Worm (Caenorhabditis elegans) whole organism, L4 larva: ENCODE results near the gene spig-9.

ENCODE experiments used
- F10B5.3 ChIP-seq: sonication (generic microtip); optimal IDR thresholded peaks from 2 replicates; lab custom pipeline; 2016; ENCODE audit warnings: mild to moderate bottlenecking, missing genetic modification characterization, missing compliant biosample characterization
- F26F4.8 ChIP-seq: fragments of 200-800 bp; sonication (Bioruptor generic); conservative IDR thresholded peaks from 2 replicates; pipeline ENCODE4 v1.3.6; 2022; ENCODE audit warnings: missing genetic modification characterization, missing compliant biosample characterization
- F37D6.2 ChIP-seq: sonication (generic microtip); optimal IDR thresholded peaks from 2 replicates; lab custom pipeline; 2016; ENCODE audit warnings: mild to moderate bottlenecking, missing genetic modification characterization, missing compliant biosample characterization
- F44E2.7 ChIP-seq: fragments of 200-800 bp; sonication (Bioruptor generic); IDR thresholded peaks from 2 replicates; pipeline ENCODE4 v2.1.2; 2022; ENCODE audit warnings: missing genetic modification characterization, missing compliant biosample characterization
- F49E8.2 ChIP-seq: sonication (generic microtip); optimal IDR thresholded peaks from 2 replicates; lab custom pipeline; 2016; ENCODE audit warnings: missing compliant biosample characterization, mild to moderate bottlenecking, missing genetic modification characterization, borderline replicate concordance
- T20F7.1 ChIP-seq: fragments of 200-800 bp; sonication (Bioruptor generic); optimal IDR thresholded peaks from 2 replicates; lab custom pipeline; 2018; ENCODE audit warnings: mild to moderate bottlenecking, missing genetic modification characterization, missing compliant biosample characterization
- aha-1 ChIP-seq: fragments of 150-350 bp; peaks from one replicate; lab custom pipeline; 2014; ENCODE audit warnings: missing biosample characterization, missing genetic modification characterization
- ama-1 ChIP-seq: fragments of 150-350 bp; optimal IDR thresholded peaks from 2 replicates; lab custom pipeline; 2014; ENCODE audit warnings: inconsistent platforms, mixed read lengths
- ceh-28 ChIP-seq: fragments of 150-350 bp; optimal IDR thresholded peaks from 2 replicates; lab custom pipeline; 2014; ENCODE audit warnings: missing biosample characterization, missing genetic modification reagents, missing genetic modification characterization
- cey-2 ChIP-seq: sonication (generic microtip); optimal IDR thresholded peaks from 3 replicates; lab custom pipeline; 2017; ENCODE audit warnings: missing genetic modification characterization, mild to moderate bottlenecking, missing compliant biosample characterization, antibody characterized with exemption, borderline replicate concordance; ENCODE audit not compliant: insufficient read depth
- daf-16 ChIP-seq, 3 experiments: sonication (generic microtip); optimal IDR thresholded peaks; 2 replicates each; lab custom pipeline; 2016 to 2017; ENCODE audit warnings: missing genetic modification characterization in 3 of 3, missing genetic modification reagents in 3 of 3, mild to moderate bottlenecking in 2 of 3, missing compliant biosample characterization in 2 of 3, missing biosample characterization in 1 of 3, moderate library complexity in 1 of 3
- daf-8 ChIP-seq: fragments of 200-800 bp; sonication (Bioruptor generic); IDR thresholded peaks from 2 replicates; pipeline ENCODE4 v1.3.6; 2022; ENCODE audit warnings: missing genetic modification characterization, missing compliant biosample characterization
- dmd-6 ChIP-seq: fragments of 200-800 bp; sonication (Bioruptor generic); IDR thresholded peaks from 2 replicates; pipeline ENCODE4 v1.3.6; 2022; ENCODE audit warnings: missing genetic modification reagents, missing genetic modification characterization, missing compliant biosample characterization
- dmd-8 ChIP-seq: fragments of 200-800 bp; sonication (Bioruptor generic); IDR thresholded peaks from 2 replicates; pipeline ENCODE4 v1.3.6; 2022; ENCODE audit warnings: missing genetic modification characterization, missing compliant biosample characterization
- dpl-1 ChIP-seq: fragments of 150-350 bp; optimal IDR thresholded peaks from 2 replicates; lab custom pipeline; 2014; ENCODE audit warnings: missing biosample characterization, missing genetic modification reagents, missing genetic modification characterization
- dve-1 ChIP-seq: sonication (generic microtip); optimal IDR thresholded peaks from 2 replicates; lab custom pipeline; 2017; ENCODE audit warnings: antibody characterized with exemption, mild to moderate bottlenecking, missing genetic modification characterization, missing compliant biosample characterization; ENCODE audit not compliant: insufficient read depth
- egl-43 ChIP-seq: fragments of 200-800 bp; sonication (Bioruptor generic); IDR thresholded peaks from 2 replicates; pipeline ENCODE4 v1.3.6; 2022; ENCODE audit warnings: missing genetic modification reagents, missing genetic modification characterization, missing compliant biosample characterization
- gei-8 ChIP-seq: fragments of 200-800 bp; sonication (Bioruptor generic); optimal IDR thresholded peaks from 2 replicates; lab custom pipeline; 2018; ENCODE audit warnings: mild to moderate bottlenecking, missing genetic modification characterization, missing compliant biosample characterization
- hif-1 ChIP-seq, 2 experiments: sonication (generic microtip); optimal IDR thresholded peaks; 2 replicates each; lab custom pipeline; 2016 to 2017; ENCODE audit warnings: missing compliant biosample characterization in 2 of 2, missing genetic modification characterization in 2 of 2, missing genetic modification reagents in 2 of 2, missing genotype in 2 of 2, mild to moderate bottlenecking in 1 of 2
- hlh-11 ChIP-seq: fragments of 200-800 bp; sonication (Bioruptor generic); optimal IDR thresholded peaks from 2 replicates; lab custom pipeline; 2018; ENCODE audit warnings: mild to moderate bottlenecking, missing genetic modification characterization, missing compliant biosample characterization
- hlh-30 ChIP-seq: sonication (generic microtip); optimal IDR thresholded peaks from 2 replicates; lab custom pipeline; 2017; ENCODE audit warnings: antibody characterized with exemption, mild to moderate bottlenecking, missing genetic modification characterization, missing compliant biosample characterization; ENCODE audit not compliant: insufficient read depth
- hmg-1.1 ChIP-seq: fragments of 200-800 bp; sonication (Bioruptor generic); IDR thresholded peaks from 2 replicates; pipeline ENCODE4 v1.3.6; 2022; ENCODE audit warnings: missing genetic modification reagents, missing genetic modification characterization, missing compliant biosample characterization
- lim-7 ChIP-seq: fragments of 200-800 bp; sonication (Bioruptor generic); IDR thresholded peaks from 2 replicates; pipeline ENCODE4 v1.3.6; 2022; ENCODE audit warnings: missing genetic modification characterization, missing compliant biosample characterization
- lin-29 ChIP-seq: fragments of 200-800 bp; sonication (Bioruptor generic); IDR thresholded peaks from 2 replicates; pipeline ENCODE4 v1.3.6; 2022; ENCODE audit warnings: missing genetic modification reagents, missing genetic modification characterization, missing compliant biosample characterization
- lin-38 ChIP-seq: fragments of 200-800 bp; sonication (Bioruptor generic); IDR thresholded peaks from 2 replicates; pipeline ENCODE4 v1.3.6; 2022; ENCODE audit warnings: missing genetic modification reagents, missing genetic modification characterization, missing compliant biosample characterization
- lin-39 ChIP-seq: fragments of 150-350 bp; optimal IDR thresholded peaks from 2 replicates; lab custom pipeline; 2014; ENCODE audit warnings: missing biosample characterization, missing genetic modification reagents, missing genetic modification characterization
- lsy-2 ChIP-seq, 2 experiments: fragments of 150-350 bp in 1 of 2; sonication (generic microtip) in 1 of 2; optimal IDR thresholded peaks; 2 replicates each; lab custom pipeline; 2014 to 2017; ENCODE audit warnings: missing biosample characterization in 2 of 2, missing genetic modification characterization in 2 of 2
- madf-9 ChIP-seq: fragments of 200-800 bp; sonication (Bioruptor generic); conservative IDR thresholded peaks from 2 replicates; pipeline ENCODE4 v1.3.6; 2022; ENCODE audit warnings: missing genetic modification reagents, missing genetic modification characterization, missing compliant biosample characterization
- mep-1 ChIP-seq: fragments of 150-350 bp; sonication (generic microtip); optimal IDR thresholded peaks from 3 replicates; lab custom pipeline; 2014; ENCODE audit warnings: missing biosample characterization, missing genetic modification characterization
- mxl-3 ChIP-seq: fragments of 200-800 bp; sonication (Bioruptor generic); optimal IDR thresholded peaks from 2 replicates; lab custom pipeline; 2018; ENCODE audit warnings: mild to moderate bottlenecking, missing genetic modification characterization, missing compliant biosample characterization
- nhr-10 ChIP-seq: fragments of 150-350 bp; optimal IDR thresholded peaks from 2 replicates; lab custom pipeline; 2014; ENCODE audit warnings: missing biosample characterization, missing genetic modification characterization
- nhr-28 ChIP-seq: fragments of 150-350 bp; optimal IDR thresholded peaks from 2 replicates; lab custom pipeline; 2014; ENCODE audit warnings: missing biosample characterization, missing genetic modification characterization
- nhr-41 ChIP-seq: fragments of 200-800 bp; sonication (Bioruptor generic); IDR thresholded peaks from 2 replicates; pipeline ENCODE4 v1.3.6; 2022; ENCODE audit warnings: missing genetic modification reagents, missing genetic modification characterization, missing compliant biosample characterization
- nhr-42 ChIP-seq: fragments of 200-800 bp; sonication (Bioruptor generic); IDR thresholded peaks from 2 replicates; pipeline ENCODE4 v1.3.6; 2022; ENCODE audit warnings: missing genetic modification characterization, missing compliant biosample characterization
- nhr-6 ChIP-seq: fragments of 150-350 bp; optimal IDR thresholded peaks from 2 replicates; lab custom pipeline; 2014; ENCODE audit warnings: missing biosample characterization, missing genetic modification characterization
- nhr-77 ChIP-seq: fragments of 150-350 bp; optimal IDR thresholded peaks from 2 replicates; lab custom pipeline; 2014; ENCODE audit warnings: missing biosample characterization, missing genetic modification characterization
- pha-4 ChIP-seq, 2 experiments: fragments of 150-350 bp in 1 of 2; fragments of 200-800 bp in 1 of 2; sonication (Bioruptor generic) in 1 of 2; IDR thresholded peaks in 1 of 2; optimal IDR thresholded peaks in 1 of 2; 2 replicates each; pipeline versions ENCODE4 v1.3.6 to Lab custom; 2014 to 2022; ENCODE audit warnings: missing genetic modification characterization in 2 of 2, missing genetic modification reagents in 2 of 2, missing biosample characterization in 1 of 2, missing compliant biosample characterization in 1 of 2
- php-3 ChIP-seq: fragments of 200-800 bp; sonication (Bioruptor generic); IDR thresholded peaks from 2 replicates; pipeline ENCODE4 v1.3.6; 2022; ENCODE audit warnings: missing genetic modification reagents, missing genetic modification characterization, missing compliant biosample characterization
- pqm-1 ChIP-seq: sonication (generic microtip); optimal IDR thresholded peaks from 2 replicates; lab custom pipeline; 2017; ENCODE audit warnings: missing biosample characterization, missing genetic modification characterization
- rbr-2 ChIP-seq: sonication (generic microtip); optimal IDR thresholded peaks from 2 replicates; lab custom pipeline; 2016; ENCODE audit warnings: missing genotype, missing genetic modification characterization, missing compliant biosample characterization
- skn-1 ChIP-seq: fragments of 150-350 bp; optimal IDR thresholded peaks from 2 replicates; lab custom pipeline; 2014; ENCODE audit warnings: missing biosample characterization, missing genetic modification characterization
- spr-3 ChIP-seq: fragments of 200-800 bp; sonication (Bioruptor generic); optimal IDR thresholded peaks from 2 replicates; lab custom pipeline; 2018; ENCODE audit warnings: mild to moderate bottlenecking, missing genetic modification characterization, missing compliant biosample characterization
- unc-39 ChIP-seq: sonication (generic microtip); optimal IDR thresholded peaks from 2 replicates; lab custom pipeline; 2017; ENCODE audit warnings: missing biosample characterization, missing genetic modification characterization
- unc-62 ChIP-seq, 3 experiments: fragments of 150-350 bp in 1 of 3; sonication (generic microtip); optimal IDR thresholded peaks in 2 of 3; peaks in 1 of 3; 1 replicate in 1 of 3; 2 replicates in 2 of 3; lab custom pipeline; 2014 to 2017; ENCODE audit warnings: missing biosample characterization in 3 of 3, missing genetic modification characterization in 3 of 3, missing genetic modification reagents in 3 of 3, missing genotype in 1 of 3
- zip-11 ChIP-seq: fragments of 200-800 bp; sonication (Bioruptor generic); IDR thresholded peaks from 2 replicates; pipeline ENCODE4 v1.3.6; 2022; ENCODE audit warnings: missing genetic modification characterization, missing compliant biosample characterization

spig-9 gene

ce11 chrV:13576828-13577227, 34.9 kb downstream of the spig-9 start:
- TF ChIP-seq lin-39 (tag; lab: Kevin White, UChicago): no peak
- TF ChIP-seq skn-1 (tag; lab: Kevin White, UChicago): no peak
- no peak for TF ChIP-seq mep-1
- no peak for TF ChIP-seq mxl-3 (GFP tag; lab: Kevin White, UChicago)
- TF ChIP-seq unc-39 (tag; lab: Kevin White, UChicago): no peak
- no peak for TF ChIP-seq T20F7.1 (GFP tag; lab: Kevin White, UChicago)
- TF ChIP-seq nhr-28 (tag; lab: Kevin White, UChicago): peak; percentile 52
- TF ChIP-seq hmg-1.1 (GFP tag; lab: Robert Waterston, UW): no peak
- no peak for TF ChIP-seq rbr-2 (tag; lab: Kevin White, UChicago)
- no peak for TF ChIP-seq F49E8.2
- TF ChIP-seq dve-1 (tag; lab: Kevin White, UChicago): peak; percentile 40
- TF ChIP-seq dmd-6 (GFP tag; lab: Robert Waterston, UW): 0 out of 2 replicates have a peak, but pooled peaks have one; percentile 24
- TF ChIP-seq hlh-30: peak; percentile 31
- peak; percentile 36 for TF ChIP-seq nhr-6 (tag; lab: Kevin White, UChicago)
- TF ChIP-seq cey-2 (tag; lab: Kevin White, UChicago): no peak
- TF ChIP-seq daf-16 (GFP tag; optimal IDR thresholded peaks at IDR 0.05; lab: Kevin White, UChicago): no peak
- peak; percentile 93 for TF ChIP-seq daf-16 (tag; optimal IDR thresholded peaks at IDR 0.05; lab: Kevin White, UChicago)
- TF ChIP-seq F44E2.7 (GFP tag; lab: Robert Waterston, UW): no peak
- TF ChIP-seq hlh-11 (tag; lab: Kevin White, UChicago): peak; percentile 34
- TF ChIP-seq ceh-28 (tag; lab: Kevin White, UChicago): no peak
- no peak for TF ChIP-seq unc-62 (GFP tag; optimal IDR thresholded peaks at IDR 0.05 in 1 of 2; lab: Kevin White, UChicago)
- no peak for TF ChIP-seq unc-62 (tag; optimal IDR thresholded peaks at IDR 0.05; lab: Kevin White, UChicago)
- TF ChIP-seq nhr-10 (tag; lab: Kevin White, UChicago): no peak
- TF ChIP-seq pha-4 (GFP tag; IDR thresholded peaks at IDR 0.05; lab: Robert Waterston, UW): no peak
- no peak for TF ChIP-seq pha-4 (tag; optimal IDR thresholded peaks at IDR 0.05; lab: Kevin White, UChicago)
- TF ChIP-seq nhr-41 (GFP tag; lab: Robert Waterston, UW): no peak
- no peak for TF ChIP-seq F37D6.2
- no peak for TF ChIP-seq zip-11 (GFP tag; lab: Robert Waterston, UW)
- no peak for TF ChIP-seq dmd-8
- peak; percentile 0 for TF ChIP-seq aha-1 (tag; lab: Kevin White, UChicago)
- TF ChIP-seq pqm-1 (tag; lab: Kevin White, UChicago): peak; percentile 66
- TF ChIP-seq lin-38 (GFP tag; lab: Robert Waterston, UW): no peak
- TF ChIP-seq F26F4.8 (GFP tag; lab: Robert Waterston, UW): no peak
- no peak for TF ChIP-seq F10B5.3 (tag; lab: Kevin White, UChicago)
- TF ChIP-seq daf-8: no peak

ce11 chrV:13575866-13576265, 35.8 kb downstream of the spig-9 start:
- no peak for TF ChIP-seq hif-1 (tag; optimal IDR thresholded peaks at IDR 0.05; lab: Kevin White, UChicago)
- no peak for TF ChIP-seq ceh-28 (tag; lab: Kevin White, UChicago)
- no peak for TF ChIP-seq gei-8
- 0 out of 2 replicates have a peak, but pooled peaks have one; percentile 28 for TF ChIP-seq madf-9 (GFP tag; lab: Robert Waterston, UW)
- no peak for TF ChIP-seq dmd-6 (GFP tag; lab: Robert Waterston, UW)
- peak; percentile 10 for TF ChIP-seq nhr-6 (tag; lab: Kevin White, UChicago)

ce11 chrV:13571714-13572258, 39.9 kb downstream of the spig-9 start, which contains the start of gene C50B8.4:
Gene C50B8.4 (plus strand): TSS chrV:13572012.
- TF ChIP-seq nhr-6 (tag; lab: Kevin White, UChicago) (peak; percentile 61), cey-2 (tag; lab: Kevin White, UChicago) (no peak), mxl-3 (GFP tag; lab: Kevin White, UChicago) (peak; percentile 40), dpl-1 (GFP tag; lab: Kevin White, UChicago) (no peak), php-3 (no peak), nhr-42 (no peak), aha-1 (tag; lab: Kevin White, UChicago) (peak; percentile 95), spr-3 (GFP tag; lab: Kevin White, UChicago) (no peak), egl-43 (GFP tag; lab: Robert Waterston, UW) (no peak), lim-7 (GFP tag; lab: Robert Waterston, UW) (no peak), pqm-1 (tag; lab: Kevin White, UChicago) (peak; percentile 66), ama-1 (lab: Kevin White, UChicago) (no peak), dve-1 (tag; lab: Kevin White, UChicago) (peak; percentile 46), nhr-77 (tag; lab: Kevin White, UChicago) (peak; percentile 28), zip-11 (GFP tag; lab: Robert Waterston, UW) (no peak), lsy-2 (tag; optimal IDR thresholded peaks at IDR 0.05; lab: Kevin White, UChicago) (no peak), pha-4 (GFP tag; IDR thresholded peaks at IDR 0.05; lab: Robert Waterston, UW) (no peak), pha-4 (tag; optimal IDR thresholded peaks at IDR 0.05; lab: Kevin White, UChicago) (no peak), lin-29 (no peak), hlh-11 (tag; lab: Kevin White, UChicago) (peak; percentile 75)
